Worm (Caenorhabditis elegans) whole organism, young adult: ENCODE results near the gene Y53C12B.1.

Experiments
- B0019.2 ChIP-seq: fragments of 200-800 bp; sonication (Bioruptor generic); conservative IDR thresholded peaks from 2 replicates; pipeline ENCODE4 v1.3.6; 2022; ENCODE audit warnings: missing genetic modification reagents, missing genetic modification characterization, missing compliant biosample characterization
- B0261.1 ChIP-seq: sonication (generic microtip); optimal IDR thresholded peaks from 2 replicates; lab custom pipeline; 2016; ENCODE audit warnings: mild to moderate bottlenecking, missing genetic modification characterization, moderate library complexity, missing compliant biosample characterization
- Y53G8AR.9 ChIP-seq: fragments of 200-800 bp; sonication (Bioruptor generic); conservative IDR thresholded peaks from 2 replicates; pipeline ENCODE4 v1.3.6; 2022; ENCODE audit warnings: missing genetic modification reagents, missing genetic modification characterization, missing compliant biosample characterization
- ama-1 ChIP-seq, 3 experiments: fragments of 150-350 bp in 1 of 3; sonication (generic microtip) in 2 of 3; optimal IDR thresholded peaks; 2 replicates each; lab custom pipeline; 2014 to 2018; ENCODE audit warnings: missing biosample characterization in 2 of 3, missing genetic modification characterization in 2 of 3, missing genetic modification reagents in 2 of 3
- ceh-40 ChIP-seq: fragments of 200-800 bp; sonication (Bioruptor generic); IDR thresholded peaks from 2 replicates; pipeline ENCODE4 v1.3.6; 2022; ENCODE audit warnings: missing genetic modification characterization, missing compliant biosample characterization
- ceh-91 ChIP-seq: fragments of 200-800 bp; sonication (Bioruptor generic); IDR thresholded peaks from 2 replicates; pipeline ENCODE4 v1.3.6; 2022; ENCODE audit warnings: missing genetic modification reagents, missing genetic modification characterization, missing compliant biosample characterization
- ekl-4 ChIP-seq: fragments of 200-800 bp; sonication (Bioruptor generic); IDR thresholded peaks from 2 replicates; pipeline ENCODE4 v1.3.6; 2022; ENCODE audit warnings: missing genetic modification reagents, missing genetic modification characterization, missing compliant biosample characterization
- ets-4 ChIP-seq: fragments of 200-800 bp; sonication (Bioruptor generic); optimal IDR thresholded peaks from 2 replicates; lab custom pipeline; 2018; ENCODE audit warnings: mild to moderate bottlenecking, missing genetic modification characterization, missing compliant biosample characterization
- hsf-1 ChIP-seq: fragments of 200-800 bp; sonication (Bioruptor generic); IDR thresholded peaks from 2 replicates; pipeline ENCODE4 v1.3.6; 2022; ENCODE audit warnings: missing genetic modification reagents, missing genetic modification characterization, missing compliant biosample characterization
- madf-3 ChIP-seq: fragments of 200-800 bp; sonication (Bioruptor generic); IDR thresholded peaks from 2 replicates; pipeline ENCODE4 v1.3.6; 2022; ENCODE audit warnings: missing genetic modification reagents, missing genetic modification characterization, missing compliant biosample characterization
- madf-6 ChIP-seq: fragments of 200-800 bp; sonication (Bioruptor generic); IDR thresholded peaks from 2 replicates; pipeline ENCODE4 v1.3.6; 2022; ENCODE audit warnings: missing genetic modification reagents, missing genetic modification characterization, missing compliant biosample characterization
- ztf-3 ChIP-seq: fragments of 200-800 bp; sonication (Bioruptor generic); optimal IDR thresholded peaks from 2 replicates; lab custom pipeline; 2018; ENCODE audit warnings: mild to moderate bottlenecking, missing genetic modification characterization, missing compliant biosample characterization

ce11 chrII:9728506-9728905, 17.4 kb downstream of the Y53C12B.1 start:
- TF ChIP-seq hsf-1, result no peak
- no peak for TF ChIP-seq ztf-3 (GFP tag; lab: Kevin White, UChicago)
- no peak for TF ChIP-seq ets-4 (GFP tag; lab: Kevin White, UChicago)
- TF ChIP-seq ama-1 (optimal IDR thresholded peaks at IDR 0.05; lab: Kevin White, UChicago), result no peak
- no peak for TF ChIP-seq ama-1 (GFP tag; optimal IDR thresholded peaks at IDR 0.05; lab: Kevin White, UChicago)
- no peak for TF ChIP-seq ceh-40
- TF ChIP-seq B0261.1 (tag; lab: Kevin White, UChicago), result no peak
- TF ChIP-seq ekl-4 (GFP tag; lab: Robert Waterston, UW), result no peak
- TF ChIP-seq madf-3 (GFP tag; lab: Robert Waterston, UW), result no peak
- TF ChIP-seq madf-6 (GFP tag; lab: Robert Waterston, UW), result no peak
- no peak for TF ChIP-seq B0019.2 (GFP tag; lab: Robert Waterston, UW)
- TF ChIP-seq ceh-91, result no peak
- TF ChIP-seq Y53G8AR.9 (GFP tag; lab: Robert Waterston, UW), result no peak
